Worm (Caenorhabditis elegans) whole organism, L3 larva: ENCODE data around the gene dars-1.

Experiments used
- ceh-82 ChIP-seq: fragments of 150-350 bp; optimal IDR thresholded peaks from 2 replicates; lab custom pipeline; 2014; ENCODE audit warnings: missing biosample characterization, missing genetic modification characterization
- egl-27 ChIP-seq: sonication (generic microtip); optimal IDR thresholded peaks from 4 replicates; lab custom pipeline; 2017; ENCODE audit warnings: missing biosample characterization, missing genetic modification reagents, missing genetic modification characterization
- elt-1 ChIP-seq: fragments of 150-350 bp; optimal IDR thresholded peaks from 2 replicates; lab custom pipeline; 2014; ENCODE audit warnings: missing biosample characterization, missing genetic modification characterization
- fkh-10 ChIP-seq: sonication (generic microtip); optimal IDR thresholded peaks from 2 replicates; lab custom pipeline; 2017; ENCODE audit warnings: missing biosample characterization, missing genetic modification reagents, missing genetic modification characterization
- jun-1 ChIP-seq: fragments of 150-350 bp; optimal IDR thresholded peaks from 2 replicates; lab custom pipeline; 2014; ENCODE audit warnings: missing biosample characterization, missing genetic modification reagents, missing genetic modification characterization
- nfya-1 ChIP-seq: sonication (generic microtip); optimal IDR thresholded peaks from 2 replicates; lab custom pipeline; 2017; ENCODE audit warnings: missing genetic modification characterization, mild to moderate bottlenecking, missing compliant biosample characterization, antibody characterized with exemption, moderate library complexity; ENCODE audit not compliant: insufficient read depth
- nhr-28 ChIP-seq: fragments of 150-350 bp; optimal IDR thresholded peaks from 2 replicates; lab custom pipeline; 2014; ENCODE audit warnings: missing biosample characterization, missing genetic modification characterization
- pha-4 ChIP-seq: fragments of 150-350 bp; optimal IDR thresholded peaks from 2 replicates; lab custom pipeline; 2014; ENCODE audit warnings: missing biosample characterization, missing genetic modification reagents, missing genetic modification characterization
- unc-39 ChIP-seq: sonication (generic microtip); optimal IDR thresholded peaks from 4 replicates; lab custom pipeline; 2017; ENCODE audit warnings: missing biosample characterization, missing genetic modification characterization
- ztf-4 ChIP-seq: fragments of 150-350 bp; optimal IDR thresholded peaks from 2 replicates; lab custom pipeline; 2014; ENCODE audit warnings: missing biosample characterization, missing genetic modification characterization

ce11 chrIII:9450933-9451332 lies 40.1 kb downstream of the dars-1 start:
- TF ChIP-seq ztf-4 (tag; lab: Kevin White, UChicago) (no peak), nhr-28 (tag; lab: Kevin White, UChicago) (no peak), elt-1 (tag; lab: Kevin White, UChicago) (no peak), jun-1 (no peak), ceh-82 (tag; lab: Kevin White, UChicago) (no peak), pha-4 (no peak), egl-27 (tag; lab: Kevin White, UChicago) (no peak), nfya-1 (tag; lab: Kevin White, UChicago) (peak; percentile 24), unc-39 (tag; lab: Kevin White, UChicago) (no peak), fkh-10 (GFP tag; lab: Kevin White, UChicago) (no peak)
